Fruit fly (Drosophila melanogaster): ENCODE results near the gene BigH1.
A peak's percentile ranks its signal among the peaks of the same experiment; 100 is the strongest.

- TF ChIP-seq Snoo (tag; optimal IDR thresholded peaks at IDR 0.05) (no peak), fd96Ca (GFP tag; IDR thresholded peaks at IDR 0.05) (no peak), CG13204 (GFP tag; optimal IDR thresholded peaks at IDR 0.05) (no peak), EcR (GFP tag; optimal IDR thresholded peaks at IDR 0.05) (peak; percentile 58), CG15710 (tag; optimal IDR thresholded peaks at IDR 0.05) (no peak), CG34367 (tag; optimal IDR thresholded peaks at IDR 0.05) (no peak), CG10348 (GFP tag; IDR thresholded peaks at IDR 0.05) (no peak), CG17806 (tag; optimal IDR thresholded peaks at IDR 0.05) (no peak)
These were observed 24.0 kb downstream of the BigH1 start for dm6 chr3R:14687296-14687695.

Data from whole organism, pupa.